Worm (Caenorhabditis elegans) whole organism, L2 larva: Measurements from ENCODE around the gene C50B8.5.

ENCODE experiments used
- nhr-237 ChIP-seq: fragments of 150-350 bp; optimal IDR thresholded peaks from 2 replicates; lab custom pipeline; 2014; ENCODE audit warnings: missing biosample characterization, missing genetic modification characterization
- skn-1 ChIP-seq: sonication (generic microtip); optimal IDR thresholded peaks from 2 replicates; lab custom pipeline; 2017; ENCODE audit warnings: missing biosample characterization, missing genetic modification characterization

DNA sequence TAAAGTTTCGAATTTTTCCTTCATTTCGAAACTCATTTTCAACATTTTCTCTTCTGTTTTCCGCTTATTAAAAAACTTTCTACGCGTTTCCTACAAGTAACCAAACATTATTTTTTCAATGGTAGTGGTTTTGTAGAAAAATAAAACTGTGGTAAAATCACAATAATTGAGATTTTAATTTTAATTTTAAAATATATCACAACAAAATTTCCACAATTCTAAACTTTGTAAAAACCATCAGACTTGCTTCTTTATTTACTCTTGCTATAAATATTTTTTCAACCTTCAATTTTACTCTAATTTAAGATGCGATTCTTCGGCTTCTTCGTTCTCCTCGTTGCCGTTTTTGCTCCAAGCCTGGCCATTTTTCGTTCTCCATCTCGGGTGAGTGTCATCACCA, 7.1 kb downstream of the C50B8.5 start, which contains the start of gene F53F4.17:
- TF ChIP-seq skn-1 (tag; lab: Kevin White, UChicago) (no peak), nhr-237 (no peak)
